Worm (Caenorhabditis elegans): Measurements from ENCODE around the gene srh-223.

DNA sequence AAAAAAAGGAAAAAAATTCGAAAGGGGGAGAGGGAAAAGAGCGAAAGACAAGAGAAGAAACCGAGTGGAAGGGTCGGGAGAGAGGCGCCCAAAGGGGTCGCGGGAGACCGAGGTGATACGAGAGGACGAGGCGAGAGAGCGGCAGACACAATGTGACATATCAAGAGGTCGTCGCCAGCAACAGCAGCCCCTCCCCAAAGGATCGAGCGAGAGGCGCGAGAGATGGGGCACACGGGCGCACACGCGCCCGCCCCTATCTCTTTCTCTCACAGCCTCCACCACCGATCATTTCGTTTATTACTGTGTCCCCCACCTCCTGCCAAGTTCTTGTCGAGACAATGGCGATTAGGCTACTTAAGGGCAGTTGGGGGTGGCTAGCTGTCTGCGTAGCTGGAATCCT is 46.5 kb downstream of the srh-223 start:
- TF ChIP-seq fax-1 (tag; optimal IDR thresholded peaks at IDR 0.05) (no peak), odd-2 (tag; optimal IDR thresholded peaks at IDR 0.05) (no peak), elt-2 (tag; optimal IDR thresholded peaks at IDR 0.05) (no peak), ama-1 (optimal IDR thresholded peaks at IDR 0.05) (no peak)

All from whole organism, late embryonic.